Worm (Caenorhabditis elegans) whole organism, L2 larva: Measurements from ENCODE around the gene mca-3.
"Not testable (repeated sequence)": the region's sequence is repeated elsewhere in the genome, so short reads cannot be mapped to it uniquely, and the experiment has no call there.

ENCODE experiments used
- ama-1 ChIP-seq: fragments of 150-350 bp; optimal IDR thresholded peaks from 2 replicates; lab custom pipeline; 2018; ENCODE audit warnings: inconsistent platforms
- blmp-1 ChIP-seq: sonication (generic microtip); optimal IDR thresholded peaks from 2 replicates; lab custom pipeline; 2017; ENCODE audit warnings: missing genetic modification characterization, mild to moderate bottlenecking, missing compliant biosample characterization, antibody characterized with exemption, moderate library complexity; ENCODE audit not compliant: insufficient read depth
- elt-3 ChIP-seq: sonication (generic microtip); optimal IDR thresholded peaks from 2 replicates; lab custom pipeline; 2017; ENCODE audit warnings: missing biosample characterization, missing genetic modification characterization
- mdl-1 ChIP-seq, 2 experiments: fragments of 150-350 bp in 1 of 2; sonication (generic microtip) in 1 of 2; optimal IDR thresholded peaks; 2 replicates each; lab custom pipeline; 2017; ENCODE audit warnings: missing biosample characterization in 2 of 2, missing genetic modification characterization in 2 of 2
- nhr-129 ChIP-seq: fragments of 150-350 bp; optimal IDR thresholded peaks from 2 replicates; lab custom pipeline; 2014; ENCODE audit warnings: missing biosample characterization, missing genetic modification characterization
- nhr-237 ChIP-seq: fragments of 150-350 bp; optimal IDR thresholded peaks from 2 replicates; lab custom pipeline; 2014; ENCODE audit warnings: missing biosample characterization, missing genetic modification characterization
- skn-1 ChIP-seq: sonication (generic microtip); optimal IDR thresholded peaks from 2 replicates; lab custom pipeline; 2017; ENCODE audit warnings: missing biosample characterization, missing genetic modification characterization
- sma-9 ChIP-seq, 2 experiments: fragments of 150-350 bp in 1 of 2; sonication (generic microtip) in 1 of 2; optimal IDR thresholded peaks; 2 replicates each; lab custom pipeline; 2014 to 2016; ENCODE audit warnings: missing genetic modification characterization in 2 of 2, mild to moderate bottlenecking in 1 of 2, missing biosample characterization in 1 of 2, missing compliant biosample characterization in 1 of 2, missing genetic modification reagents in 1 of 2, moderate library complexity in 1 of 2
- snpc-4 ChIP-seq: fragments of 150-350 bp; optimal IDR thresholded peaks from 2 replicates; lab custom pipeline; 2014; ENCODE audit warnings: missing biosample characterization, missing genetic modification characterization
- ztf-11 ChIP-seq: sonication (generic microtip); optimal IDR thresholded peaks from 2 replicates; lab custom pipeline; 2017; ENCODE audit warnings: missing biosample characterization, missing genetic modification characterization

- not testable (repeated sequence) for TF ChIP-seq blmp-1 (tag; lab: Kevin White, UChicago); skn-1 (tag; lab: Kevin White, UChicago); ama-1 (lab: Kevin White, UChicago); nhr-129 (tag; lab: Kevin White, UChicago); nhr-237; snpc-4; mdl-1 (tag; optimal IDR thresholded peaks at IDR 0.05; lab: Kevin White, UChicago); sma-9 (GFP tag; optimal IDR thresholded peaks at IDR 0.05; lab: Kevin White, UChicago); sma-9 (tag; optimal IDR thresholded peaks at IDR 0.05; lab: Kevin White, UChicago); elt-3; ztf-11 (tag; lab: Kevin White, UChicago)
Observed at ce11 chrIV:3172510-3172909, 39.6 kb upstream of the mca-3 start, which contains the start of gene Y67D8B.1.
